Worm (Caenorhabditis elegans) whole organism, L4 larva: Measurements from ENCODE around the gene F58A4.2.

Experiments
- D1046.2 ChIP-seq: fragments of 200-800 bp; sonication (Bioruptor generic); IDR thresholded peaks from 2 replicates; pipeline ENCODE4 v1.3.6; 2022; ENCODE audit warnings: missing genetic modification characterization, missing compliant biosample characterization
- F26F4.8 ChIP-seq: fragments of 200-800 bp; sonication (Bioruptor generic); conservative IDR thresholded peaks from 2 replicates; pipeline ENCODE4 v1.3.6; 2022; ENCODE audit warnings: missing genetic modification characterization, missing compliant biosample characterization
- F37D6.2 ChIP-seq: sonication (generic microtip); optimal IDR thresholded peaks from 2 replicates; lab custom pipeline; 2016; ENCODE audit warnings: mild to moderate bottlenecking, missing genetic modification characterization, missing compliant biosample characterization
- F49E8.2 ChIP-seq: sonication (generic microtip); optimal IDR thresholded peaks from 2 replicates; lab custom pipeline; 2016; ENCODE audit warnings: missing compliant biosample characterization, mild to moderate bottlenecking, missing genetic modification characterization, borderline replicate concordance
- R02D3.7 ChIP-seq: fragments of 150-350 bp; sonication (generic microtip); optimal IDR thresholded peaks from 3 replicates; lab custom pipeline; 2014; ENCODE audit warnings: missing biosample characterization, missing genetic modification characterization
- T20F7.1 ChIP-seq: fragments of 200-800 bp; sonication (Bioruptor generic); optimal IDR thresholded peaks from 2 replicates; lab custom pipeline; 2018; ENCODE audit warnings: mild to moderate bottlenecking, missing genetic modification characterization, missing compliant biosample characterization
- Y105C5A.15 ChIP-seq: fragments of 200-800 bp; sonication (Bioruptor generic); IDR thresholded peaks from 2 replicates; pipeline ENCODE4 v1.3.6; 2022; ENCODE audit warnings: missing genetic modification characterization, missing compliant biosample characterization
- Y48G9A.11 ChIP-seq: fragments of 200-800 bp; sonication (Bioruptor generic); IDR thresholded peaks from 2 replicates; pipeline ENCODE4 v1.3.6; 2022; ENCODE audit warnings: missing genetic modification reagents, missing genetic modification characterization, missing compliant biosample characterization
- ZK337.2 ChIP-seq: fragments of 200-800 bp; sonication (Bioruptor generic); IDR thresholded peaks from 2 replicates; pipeline ENCODE4 v1.3.6; 2022; ENCODE audit warnings: missing genetic modification reagents, missing genetic modification characterization, missing compliant biosample characterization
- ZK546.5 ChIP-seq, 2 experiments: sonication (generic microtip); optimal IDR thresholded peaks; 2 replicates each; lab custom pipeline; 2017; ENCODE audit warnings: missing biosample characterization in 2 of 2, missing genetic modification characterization in 2 of 2
- aha-1 ChIP-seq: fragments of 150-350 bp; peaks from one replicate; lab custom pipeline; 2014; ENCODE audit warnings: missing biosample characterization, missing genetic modification characterization
- daf-19 ChIP-seq: fragments of 200-800 bp; sonication (Bioruptor generic); conservative IDR thresholded peaks from 2 replicates; pipeline ENCODE4 v1.3.6; 2022; ENCODE audit warnings: missing genetic modification characterization, missing compliant biosample characterization
- daf-8 ChIP-seq: fragments of 200-800 bp; sonication (Bioruptor generic); IDR thresholded peaks from 2 replicates; pipeline ENCODE4 v1.3.6; 2022; ENCODE audit warnings: missing genetic modification characterization, missing compliant biosample characterization
- dmd-8 ChIP-seq: fragments of 200-800 bp; sonication (Bioruptor generic); IDR thresholded peaks from 2 replicates; pipeline ENCODE4 v1.3.6; 2022; ENCODE audit warnings: missing genetic modification characterization, missing compliant biosample characterization
- dpl-1 ChIP-seq: fragments of 150-350 bp; optimal IDR thresholded peaks from 2 replicates; lab custom pipeline; 2014; ENCODE audit warnings: missing biosample characterization, missing genetic modification reagents, missing genetic modification characterization
- duxl-1 ChIP-seq: sonication (generic microtip); optimal IDR thresholded peaks from 2 replicates; lab custom pipeline; 2016; ENCODE audit warnings: mild to moderate bottlenecking, missing genetic modification characterization, moderate library complexity, missing compliant biosample characterization; ENCODE audit not compliant: poor library complexity
- dve-1 ChIP-seq: sonication (generic microtip); optimal IDR thresholded peaks from 2 replicates; lab custom pipeline; 2017; ENCODE audit warnings: antibody characterized with exemption, mild to moderate bottlenecking, missing genetic modification characterization, missing compliant biosample characterization; ENCODE audit not compliant: insufficient read depth
- egl-27 ChIP-seq: sonication (generic microtip); optimal IDR thresholded peaks from 3 replicates; lab custom pipeline; 2017; ENCODE audit warnings: missing biosample characterization, missing genetic modification reagents, missing genetic modification characterization
- fos-1 ChIP-seq: fragments of 150-350 bp; optimal IDR thresholded peaks from 2 replicates; lab custom pipeline; 2014; ENCODE audit warnings: missing biosample characterization, missing genetic modification characterization
- gei-8 ChIP-seq: fragments of 200-800 bp; sonication (Bioruptor generic); optimal IDR thresholded peaks from 2 replicates; lab custom pipeline; 2018; ENCODE audit warnings: mild to moderate bottlenecking, missing genetic modification characterization, missing compliant biosample characterization
- hlh-11 ChIP-seq: fragments of 200-800 bp; sonication (Bioruptor generic); optimal IDR thresholded peaks from 2 replicates; lab custom pipeline; 2018; ENCODE audit warnings: mild to moderate bottlenecking, missing genetic modification characterization, missing compliant biosample characterization
- hlh-30 ChIP-seq: sonication (generic microtip); optimal IDR thresholded peaks from 2 replicates; lab custom pipeline; 2017; ENCODE audit warnings: antibody characterized with exemption, mild to moderate bottlenecking, missing genetic modification characterization, missing compliant biosample characterization; ENCODE audit not compliant: insufficient read depth
- hmg-1.1 ChIP-seq: fragments of 200-800 bp; sonication (Bioruptor generic); IDR thresholded peaks from 2 replicates; pipeline ENCODE4 v1.3.6; 2022; ENCODE audit warnings: missing genetic modification reagents, missing genetic modification characterization, missing compliant biosample characterization
- jun-1 ChIP-seq: fragments of 150-350 bp; optimal IDR thresholded peaks from 2 replicates; lab custom pipeline; 2014; ENCODE audit warnings: missing biosample characterization, missing genetic modification reagents, missing genetic modification characterization
- lim-7 ChIP-seq: fragments of 200-800 bp; sonication (Bioruptor generic); IDR thresholded peaks from 2 replicates; pipeline ENCODE4 v1.3.6; 2022; ENCODE audit warnings: missing genetic modification characterization, missing compliant biosample characterization
- lin-38 ChIP-seq: fragments of 200-800 bp; sonication (Bioruptor generic); IDR thresholded peaks from 2 replicates; pipeline ENCODE4 v1.3.6; 2022; ENCODE audit warnings: missing genetic modification reagents, missing genetic modification characterization, missing compliant biosample characterization
- lsy-2 ChIP-seq, 2 experiments: fragments of 150-350 bp in 1 of 2; sonication (generic microtip) in 1 of 2; optimal IDR thresholded peaks; 2 replicates each; lab custom pipeline; 2014 to 2017; ENCODE audit warnings: missing biosample characterization in 2 of 2, missing genetic modification characterization in 2 of 2
- madf-5 ChIP-seq, 2 experiments: fragments of 200-800 bp; sonication (Bioruptor generic); IDR thresholded peaks; 2 replicates each; pipeline ENCODE4 v1.3.6; 2022; ENCODE audit warnings: missing compliant biosample characterization in 2 of 2, missing genetic modification characterization in 2 of 2
- mep-1 ChIP-seq: fragments of 150-350 bp; sonication (generic microtip); optimal IDR thresholded peaks from 3 replicates; lab custom pipeline; 2014; ENCODE audit warnings: missing biosample characterization, missing genetic modification characterization
- mes-2 ChIP-seq: sonication (generic microtip); optimal IDR thresholded peaks from 2 replicates; lab custom pipeline; 2016; ENCODE audit warnings: missing genotype, mild to moderate bottlenecking, missing genetic modification characterization, missing compliant biosample characterization; ENCODE audit not compliant: poor library complexity, severe bottlenecking
- nhr-11 ChIP-seq: fragments of 150-350 bp; optimal IDR thresholded peaks from 2 replicates; lab custom pipeline; 2014; ENCODE audit warnings: missing biosample characterization, missing genetic modification characterization
- nhr-111 ChIP-seq: fragments of 200-800 bp; sonication (Bioruptor generic); optimal IDR thresholded peaks from 2 replicates; lab custom pipeline; 2018; ENCODE audit warnings: mild to moderate bottlenecking, missing genetic modification characterization, missing compliant biosample characterization
- nhr-28 ChIP-seq: fragments of 150-350 bp; optimal IDR thresholded peaks from 2 replicates; lab custom pipeline; 2014; ENCODE audit warnings: missing biosample characterization, missing genetic modification characterization
- nhr-41 ChIP-seq: fragments of 200-800 bp; sonication (Bioruptor generic); IDR thresholded peaks from 2 replicates; pipeline ENCODE4 v1.3.6; 2022; ENCODE audit warnings: missing genetic modification reagents, missing genetic modification characterization, missing compliant biosample characterization
- nhr-42 ChIP-seq: fragments of 200-800 bp; sonication (Bioruptor generic); IDR thresholded peaks from 2 replicates; pipeline ENCODE4 v1.3.6; 2022; ENCODE audit warnings: missing genetic modification characterization, missing compliant biosample characterization
- nhr-76 ChIP-seq: fragments of 150-350 bp; optimal IDR thresholded peaks from 2 replicates; lab custom pipeline; 2014; ENCODE audit warnings: missing biosample characterization, missing genetic modification characterization
- nhr-77 ChIP-seq: fragments of 150-350 bp; optimal IDR thresholded peaks from 2 replicates; lab custom pipeline; 2014; ENCODE audit warnings: missing biosample characterization, missing genetic modification characterization
- sdz-12 ChIP-seq: fragments of 200-800 bp; sonication (Bioruptor generic); optimal IDR thresholded peaks from 2 replicates; lab custom pipeline; 2018; ENCODE audit warnings: mild to moderate bottlenecking, missing genetic modification characterization, missing compliant biosample characterization
- set-16 ChIP-seq: fragments of 200-800 bp; sonication (Bioruptor generic); IDR thresholded peaks from 2 replicates; pipeline ENCODE4 v1.3.6; 2022; ENCODE audit warnings: missing genetic modification reagents, missing genetic modification characterization, missing compliant biosample characterization
- snpc-1.2 ChIP-seq: fragments of 200-800 bp; sonication (Bioruptor generic); IDR thresholded peaks from 2 replicates; pipeline ENCODE4 v1.3.6; 2022; ENCODE audit warnings: missing genetic modification reagents, missing genetic modification characterization, missing compliant biosample characterization
- snpc-4 ChIP-seq: fragments of 150-350 bp; optimal IDR thresholded peaks from 2 replicates; lab custom pipeline; 2014; ENCODE audit warnings: missing biosample characterization, missing genetic modification characterization
- spr-3 ChIP-seq: fragments of 200-800 bp; sonication (Bioruptor generic); optimal IDR thresholded peaks from 2 replicates; lab custom pipeline; 2018; ENCODE audit warnings: mild to moderate bottlenecking, missing genetic modification characterization, missing compliant biosample characterization
- tag-97 ChIP-seq: fragments of 200-800 bp; sonication (Bioruptor generic); IDR thresholded peaks from 2 replicates; pipeline ENCODE4 v1.3.6; 2022; ENCODE audit warnings: missing genetic modification characterization, missing compliant biosample characterization
- unc-130 ChIP-seq: sonication (generic microtip); optimal IDR thresholded peaks from 2 replicates; lab custom pipeline; 2016; ENCODE audit warnings: missing genetic modification reagents, missing genetic modification characterization, missing compliant biosample characterization
- unc-39 ChIP-seq: sonication (generic microtip); optimal IDR thresholded peaks from 2 replicates; lab custom pipeline; 2017; ENCODE audit warnings: missing biosample characterization, missing genetic modification characterization
- unc-62 ChIP-seq, 3 experiments: fragments of 150-350 bp in 1 of 3; sonication (generic microtip); optimal IDR thresholded peaks in 2 of 3; peaks in 1 of 3; 1 replicate in 1 of 3; 2 replicates in 2 of 3; lab custom pipeline; 2014 to 2017; ENCODE audit warnings: missing biosample characterization in 3 of 3, missing genetic modification characterization in 3 of 3, missing genetic modification reagents in 3 of 3, missing genotype in 1 of 3
- zfp-2 ChIP-seq: sonication (generic microtip); optimal IDR thresholded peaks from 2 replicates; lab custom pipeline; 2016; ENCODE audit warnings: mild to moderate bottlenecking, missing genetic modification characterization, missing compliant biosample characterization
- zfp-3 ChIP-seq: fragments of 200-800 bp; sonication (Bioruptor generic); conservative IDR thresholded peaks from 2 replicates; pipeline ENCODE4 v1.3.6; 2022; ENCODE audit warnings: missing genetic modification reagents, missing genetic modification characterization, missing compliant biosample characterization
- zip-11 ChIP-seq: fragments of 200-800 bp; sonication (Bioruptor generic); IDR thresholded peaks from 2 replicates; pipeline ENCODE4 v1.3.6; 2022; ENCODE audit warnings: missing genetic modification characterization, missing compliant biosample characterization

The F58A4.2 gene

ce11 chrIII:9616426-9616825 is 15.9 kb upstream of the F58A4.2 start, which contains the start of gene hcp-3:
hcp-3 (minus strand) TSS chrIII:9616470.
- TF ChIP-seq nhr-41 (GFP tag; lab: Robert Waterston, UW) = no peak
- no peak for TF ChIP-seq egl-27 (tag; lab: Kevin White, UChicago)
- peak; percentile 78 for TF ChIP-seq dpl-1 (GFP tag; lab: Kevin White, UChicago)
- TF ChIP-seq mes-2 (tag; lab: Kevin White, UChicago) = peak; percentile 69
- peak; percentile 38 for TF ChIP-seq hlh-30 (tag; lab: Kevin White, UChicago)
- TF ChIP-seq dve-1 = peak; percentile 34
- peak; percentile 59 for TF ChIP-seq lin-38
- no peak for TF ChIP-seq nhr-11
- peak in 1 of 2 experiments; percentile 69 for TF ChIP-seq lsy-2 (tag; optimal IDR thresholded peaks at IDR 0.05; lab: Kevin White, UChicago)
- no peak for TF ChIP-seq aha-1 (tag; lab: Kevin White, UChicago)
- no peak for TF ChIP-seq daf-19 (GFP tag; lab: Robert Waterston, UW)

- TF ChIP-seq madf-5 (GFP tag; IDR thresholded peaks at IDR 0.05; lab: Robert Waterston, UW) (no peak), gei-8 (GFP tag; lab: Kevin White, UChicago) (no peak), Y48G9A.11 (GFP tag; lab: Robert Waterston, UW) (no peak), F49E8.2 (peak; percentile 10), snpc-4 (no peak), nhr-28 (tag; lab: Kevin White, UChicago) (no peak), mes-2 (tag; lab: Kevin White, UChicago) (no peak), spr-3 (no peak), nhr-41 (GFP tag; lab: Robert Waterston, UW) (no peak), unc-62 (GFP tag; optimal IDR thresholded peaks at IDR 0.05 in 1 of 2; lab: Kevin White, UChicago) (no peak), unc-62 (tag; optimal IDR thresholded peaks at IDR 0.05; lab: Kevin White, UChicago) (no peak), tag-97 (GFP tag; lab: Robert Waterston, UW) (no peak), F37D6.2 (tag; lab: Kevin White, UChicago) (no peak), Y105C5A.15 (no peak; the same call in 1 of the 2 replicates), dmd-8 (GFP tag; lab: Robert Waterston, UW) (no peak), aha-1 (tag; lab: Kevin White, UChicago) (peak; percentile 16), hlh-11 (tag; lab: Kevin White, UChicago) (no peak), set-16 (no peak), dpl-1 (GFP tag; lab: Kevin White, UChicago) (no peak), nhr-111 (no peak), hmg-1.1 (GFP tag; lab: Robert Waterston, UW) (no peak), ZK546.5 (tag; optimal IDR thresholded peaks at IDR 0.05; lab: Kevin White, UChicago) (no peak), unc-130 (GFP tag; lab: Kevin White, UChicago) (peak; percentile 60), D1046.2 (GFP tag; lab: Robert Waterston, UW) (no peak), fos-1 (tag; lab: Kevin White, UChicago) (no peak), lin-38 (peak; percentile 76), mep-1 (tag; lab: Kevin White, UChicago) (no peak), nhr-42 (no peak), jun-1 (tag; lab: Kevin White, UChicago) (no peak), daf-8 (GFP tag; lab: Robert Waterston, UW) (no peak), T20F7.1 (no peak), sdz-12 (GFP tag; lab: Kevin White, UChicago) (no peak), snpc-1.2 (peak; percentile 25; the same call in 1 of the 2 replicates), zfp-2 (tag; lab: Kevin White, UChicago) (no peak), unc-39 (tag; lab: Kevin White, UChicago) (no peak), nhr-76 (tag; lab: Kevin White, UChicago) (no peak), R02D3.7 (tag; lab: Kevin White, UChicago) (no peak), duxl-1 (tag; lab: Kevin White, UChicago) (no peak), zfp-3 (no peak), zip-11 (GFP tag; lab: Robert Waterston, UW) (no peak), nhr-77 (tag; lab: Kevin White, UChicago) (no peak), F26F4.8 (GFP tag; lab: Robert Waterston, UW) (no peak), daf-19 (GFP tag; lab: Robert Waterston, UW) (no peak), lim-7 (0 out of 2 replicates have a peak, but pooled peaks have one; percentile 32), ZK337.2 (GFP tag; lab: Robert Waterston, UW) (no peak)
Observed at ce11 chrIII:9615114-9615513, 14.6 kb upstream of the F58A4.2 start.
